Worm (Caenorhabditis elegans) whole organism, young adult: ENCODE data around the gene dpm-3.

Experiments used
- lin-40 ChIP-seq: sonication (generic microtip); optimal IDR thresholded peaks from 2 replicates; lab custom pipeline; 2016; ENCODE audit warnings: missing genetic modification characterization, mild to moderate bottlenecking, missing compliant biosample characterization, missing genotype, missing genetic modification reagents
- tbp1 ChIP-seq: fragments of 200-800 bp; sonication (Bioruptor generic); optimal IDR thresholded peaks from 2 replicates; lab custom pipeline; 2018; ENCODE audit warnings: mild to moderate bottlenecking, missing genetic modification characterization, missing compliant biosample characterization
- unc-130 ChIP-seq: sonication (generic microtip); optimal IDR thresholded peaks from 2 replicates; lab custom pipeline; 2016; ENCODE audit warnings: missing genetic modification reagents, missing genetic modification characterization, missing compliant biosample characterization

DNA sequence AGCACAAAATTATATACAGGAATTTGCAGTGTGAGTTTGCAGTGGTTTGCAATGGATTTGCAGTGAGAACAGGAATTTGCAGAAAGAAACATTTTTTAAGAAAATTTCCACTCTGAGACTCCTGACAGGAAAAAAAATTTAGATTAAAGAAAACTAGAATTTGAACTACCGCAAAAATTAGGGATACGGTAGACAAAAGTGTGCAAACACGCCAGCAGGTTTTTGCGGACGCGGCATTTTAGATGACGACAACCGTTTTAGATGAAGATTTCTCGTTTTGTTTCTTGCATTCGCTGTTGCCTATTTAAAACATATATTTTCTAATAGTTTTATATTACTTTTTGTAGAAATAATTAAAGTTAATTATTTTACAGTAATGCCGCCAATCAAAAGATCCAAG lies 19.5 kb upstream of the dpm-3 start, which contains the start of gene wdr-46:
- TF ChIP-seq tbp1, result peak; percentile 61
- TF ChIP-seq unc-130 (GFP tag; lab: Kevin White, UChicago), result no peak
- no peak for TF ChIP-seq lin-40
